Worm (Caenorhabditis elegans) whole organism, L1 larva: ENCODE data around the gene B0546.4.

Source experiments
- C16A3.4 ChIP-seq: fragments of 150-350 bp; optimal IDR thresholded peaks from 2 replicates; lab custom pipeline; 2014; ENCODE audit warnings: missing biosample characterization, missing genetic modification characterization
- C34B4.2 ChIP-seq: sonication (generic microtip); optimal IDR thresholded peaks from 2 replicates; lab custom pipeline; 2017; ENCODE audit warnings: mild to moderate bottlenecking, missing genetic modification characterization, missing compliant biosample characterization
- aha-1 ChIP-seq: fragments of 150-350 bp; optimal IDR thresholded peaks from 2 replicates; lab custom pipeline; 2014; ENCODE audit warnings: missing biosample characterization, missing genetic modification characterization
- blmp-1 ChIP-seq: fragments of 150-350 bp; optimal IDR thresholded peaks from 2 replicates; lab custom pipeline; 2014; ENCODE audit warnings: missing biosample characterization, missing genetic modification characterization
- ceh-8 ChIP-seq: fragments of 200-800 bp; sonication (Bioruptor generic); optimal IDR thresholded peaks from 2 replicates; lab custom pipeline; 2018; ENCODE audit warnings: mild to moderate bottlenecking, missing genetic modification characterization, moderate library complexity, missing compliant biosample characterization
- ceh-82 ChIP-seq, 3 experiments: fragments of 150-350 bp in 1 of 3; sonication (generic microtip) in 2 of 3; optimal IDR thresholded peaks; 2 replicates each; lab custom pipeline; 2014 to 2017; ENCODE audit warnings: missing biosample characterization in 3 of 3, missing genetic modification characterization in 3 of 3
- ceh-90 ChIP-seq: sonication (generic microtip); optimal IDR thresholded peaks from 2 replicates; lab custom pipeline; 2016; ENCODE audit warnings: missing genetic modification characterization, missing compliant biosample characterization
- dpl-1 ChIP-seq, 3 experiments: fragments of 150-350 bp in 2 of 3; sonication (generic microtip) in 1 of 3; optimal IDR thresholded peaks; 2 replicates each; lab custom pipeline; 2014 to 2017; ENCODE audit warnings: missing biosample characterization in 3 of 3, missing genetic modification characterization in 3 of 3, missing genetic modification reagents in 3 of 3
- dsc-1 ChIP-seq: sonication (generic microtip); optimal IDR thresholded peaks from 2 replicates; lab custom pipeline; 2016; ENCODE audit warnings: mild to moderate bottlenecking, missing genetic modification characterization, missing compliant biosample characterization
- efl-1 ChIP-seq, 4 experiments: fragments of 150-350 bp; optimal IDR thresholded peaks in 3 of 4; peaks in 1 of 4; 1 replicate in 1 of 4; 2 replicates in 3 of 4; lab custom pipeline; 2014; ENCODE audit warnings: missing biosample characterization in 2 of 4, missing genetic modification characterization in 2 of 4, missing genetic modification reagents in 2 of 4
- efl-3 ChIP-seq: fragments of 200-800 bp; sonication (Bioruptor generic); optimal IDR thresholded peaks from 2 replicates; lab custom pipeline; 2018; ENCODE audit warnings: mild to moderate bottlenecking, missing genetic modification characterization, missing compliant biosample characterization
- egl-13 ChIP-seq: sonication (generic microtip); optimal IDR thresholded peaks from 2 replicates; lab custom pipeline; 2016; ENCODE audit warnings: missing genotype, missing genetic modification reagents, missing genetic modification characterization, missing compliant biosample characterization
- elt-3 ChIP-seq, 6 experiments: fragments of 150-350 bp in 1 of 6; sonication (generic microtip); optimal IDR thresholded peaks; 2 replicates each; lab custom pipeline; 2017 to 2018; ENCODE audit warnings: missing biosample characterization in 6 of 6, missing genetic modification characterization in 6 of 6, inconsistent platforms in 1 of 6
- fkh-4 ChIP-seq: sonication (generic microtip); optimal IDR thresholded peaks from 2 replicates; lab custom pipeline; 2016; ENCODE audit warnings: missing compliant biosample characterization, missing genetic modification characterization, borderline replicate concordance
- fos-1 ChIP-seq: fragments of 150-350 bp; optimal IDR thresholded peaks from 2 replicates; lab custom pipeline; 2014; ENCODE audit warnings: missing biosample characterization, missing genetic modification characterization
- hlh-17 ChIP-seq: fragments of 200-800 bp; sonication (Bioruptor generic); optimal IDR thresholded peaks from 2 replicates; lab custom pipeline; 2018; ENCODE audit warnings: missing genetic modification characterization, mild to moderate bottlenecking, missing compliant biosample characterization, moderate library complexity, borderline replicate concordance
- hpl-2 ChIP-seq: fragments of 150-350 bp; optimal IDR thresholded peaks from 2 replicates; lab custom pipeline; 2014; ENCODE audit warnings: missing biosample characterization, missing genetic modification reagents, missing genetic modification characterization
- isw-1 ChIP-seq: fragments of 200-800 bp; sonication (Bioruptor generic); IDR thresholded peaks from 2 replicates; pipeline ENCODE4 v1.3.6; 2022; ENCODE audit warnings: missing genetic modification characterization, missing compliant biosample characterization
- lin-13 ChIP-seq: fragments of 150-350 bp; optimal IDR thresholded peaks from 2 replicates; lab custom pipeline; 2014; ENCODE audit warnings: missing biosample characterization, missing genetic modification reagents, missing genetic modification characterization
- lin-35 ChIP-seq, 2 experiments: fragments of 150-350 bp; optimal IDR thresholded peaks; 2 replicates each; lab custom pipeline; 2014; ENCODE audit warnings: missing biosample characterization in 2 of 2, missing genetic modification characterization in 2 of 2, missing genetic modification reagents in 2 of 2
- lin-39 ChIP-seq: fragments of 150-350 bp; optimal IDR thresholded peaks from 2 replicates; lab custom pipeline; 2014; ENCODE audit warnings: missing biosample characterization, missing genetic modification reagents, missing genetic modification characterization
- mab-9 ChIP-seq: fragments of 200-800 bp; sonication (Bioruptor generic); IDR thresholded peaks from 2 replicates; pipeline ENCODE4 v1.3.6; 2022; ENCODE audit warnings: missing genetic modification reagents, missing genetic modification characterization, missing compliant biosample characterization
- mef-2 ChIP-seq: fragments of 150-350 bp; optimal IDR thresholded peaks from 2 replicates; lab custom pipeline; 2014; ENCODE audit warnings: missing biosample characterization, missing genetic modification characterization
- nhr-12 ChIP-seq: sonication (generic microtip); optimal IDR thresholded peaks from 2 replicates; lab custom pipeline; 2017; ENCODE audit warnings: missing biosample characterization, missing genetic modification characterization
- nhr-19 ChIP-seq: fragments of 200-800 bp; sonication (Bioruptor generic); conservative IDR thresholded peaks from 2 replicates; pipeline ENCODE4 v1.3.6; 2022; ENCODE audit warnings: missing genetic modification characterization, missing compliant biosample characterization
- nhr-237 ChIP-seq: fragments of 150-350 bp; optimal IDR thresholded peaks from 2 replicates; lab custom pipeline; 2014; ENCODE audit warnings: missing biosample characterization, missing genetic modification characterization
- nhr-28 ChIP-seq: fragments of 150-350 bp; optimal IDR thresholded peaks from 2 replicates; lab custom pipeline; 2014; ENCODE audit warnings: missing biosample characterization, missing genetic modification characterization
- nhr-47 ChIP-seq: sonication (generic microtip); optimal IDR thresholded peaks from 2 replicates; lab custom pipeline; 2016; ENCODE audit warnings: mild to moderate bottlenecking, missing genetic modification characterization, moderate library complexity, missing compliant biosample characterization
- nhr-76 ChIP-seq: sonication (generic microtip); optimal IDR thresholded peaks from 2 replicates; lab custom pipeline; 2017; ENCODE audit warnings: missing biosample characterization, missing genetic modification characterization
- nhr-77 ChIP-seq: fragments of 150-350 bp; optimal IDR thresholded peaks from 2 replicates; lab custom pipeline; 2014; ENCODE audit warnings: missing biosample characterization, missing genetic modification characterization
- nhr-85 ChIP-seq: sonication (generic microtip); peaks from one replicate; lab custom pipeline; 2016; ENCODE audit warnings: missing genetic modification characterization, inconsistent platforms, missing compliant biosample characterization
- rnt-1 ChIP-seq: sonication (generic microtip); optimal IDR thresholded peaks from 2 replicates; lab custom pipeline; 2016; ENCODE audit warnings: mild to moderate bottlenecking, missing genetic modification characterization, moderate library complexity, missing compliant biosample characterization
- sptf-1 ChIP-seq: fragments of 150-350 bp; optimal IDR thresholded peaks from 2 replicates; lab custom pipeline; 2014; ENCODE audit warnings: missing biosample characterization, missing genetic modification characterization
- sup-37 ChIP-seq: fragments of 200-800 bp; sonication (Bioruptor generic); optimal IDR thresholded peaks from 2 replicates; lab custom pipeline; 2018; ENCODE audit warnings: mild to moderate bottlenecking, missing genetic modification characterization, missing compliant biosample characterization
- unc-130 ChIP-seq: fragments of 150-350 bp; optimal IDR thresholded peaks from 2 replicates; lab custom pipeline; 2017; ENCODE audit warnings: missing biosample characterization, missing genetic modification characterization, inconsistent platforms
- unc-30 ChIP-seq: sonication (generic microtip); optimal IDR thresholded peaks from 2 replicates; lab custom pipeline; 2017; ENCODE audit warnings: missing biosample characterization, missing genetic modification characterization
- unc-62 ChIP-seq: fragments of 150-350 bp; optimal IDR thresholded peaks from 2 replicates; lab custom pipeline; 2014; ENCODE audit warnings: missing biosample characterization, missing genetic modification reagents, missing genetic modification characterization
- zip-4 ChIP-seq: fragments of 200-800 bp; sonication (Bioruptor generic); optimal IDR thresholded peaks from 2 replicates; lab custom pipeline; 2018; ENCODE audit warnings: mild to moderate bottlenecking, missing genetic modification characterization, moderate library complexity, missing compliant biosample characterization
- ztf-11 ChIP-seq, 2 experiments: sonication (generic microtip); optimal IDR thresholded peaks; 2 replicates each; lab custom pipeline; 2016 to 2017; ENCODE audit warnings: missing genetic modification characterization in 2 of 2, missing biosample characterization in 1 of 2, missing compliant biosample characterization in 1 of 2

The B0546.4 gene

DNA sequence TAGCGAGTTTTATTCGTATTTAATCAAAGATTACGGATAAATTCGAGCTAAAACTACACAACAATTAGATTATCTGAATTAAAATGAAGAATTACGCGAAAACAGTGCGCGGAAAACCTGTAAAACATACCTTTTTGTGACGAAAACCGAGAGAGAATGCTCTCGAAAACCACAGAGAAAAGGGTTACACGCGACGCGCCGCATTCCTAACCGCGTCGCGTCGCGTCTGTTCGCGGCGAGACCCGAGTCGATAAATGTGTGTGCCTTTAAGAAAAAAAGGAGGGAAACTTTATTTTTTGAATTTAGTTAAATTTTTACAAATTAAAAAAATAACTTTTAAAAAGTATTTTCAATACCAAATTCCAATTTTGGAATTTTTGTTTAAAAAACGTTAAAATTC lies 45.3 kb downstream of the B0546.4 start, which contains the start of gene hrpa-1 (continued):
- TF ChIP-seq lin-35 (GFP tag; optimal IDR thresholded peaks at IDR 0.05; lab: Kevin White, UChicago) = peak; percentile 96 to 97
- TF ChIP-seq hpl-2 (GFP tag; lab: Kevin White, UChicago) = no peak
- peak; percentile 77 for TF ChIP-seq egl-13
- peak; percentile 86 to 95 (median 87) for TF ChIP-seq ceh-82 (tag; optimal IDR thresholded peaks at IDR 0.05; lab: Kevin White, UChicago)
- TF ChIP-seq isw-1 (GFP tag; lab: Robert Waterston, UW) = peak; percentile 89
- peak; percentile 12 for TF ChIP-seq zip-4 (GFP tag; lab: Kevin White, UChicago)
- peak; percentile 73 for TF ChIP-seq nhr-77 (tag; lab: Kevin White, UChicago)
- peak; percentile 89 for TF ChIP-seq lin-39 (tag; lab: Kevin White, UChicago)
- no peak for TF ChIP-seq hlh-17 (GFP tag; lab: Kevin White, UChicago)
- no peak for TF ChIP-seq unc-62 (GFP tag; lab: Kevin White, UChicago)
- no peak for TF ChIP-seq nhr-12 (tag; lab: Kevin White, UChicago)
- peak in 1 of 2 experiments; percentile 69 for TF ChIP-seq ztf-11 (tag; optimal IDR thresholded peaks at IDR 0.05; lab: Kevin White, UChicago)
- no peak for TF ChIP-seq unc-30
- peak; percentile 13 for TF ChIP-seq aha-1 (tag; lab: Kevin White, UChicago)
- TF ChIP-seq dpl-1 (GFP tag; optimal IDR thresholded peaks at IDR 0.05; lab: Kevin White, UChicago) = peak; percentile 96 to 98 (median 97)
- TF ChIP-seq sptf-1 = no peak
- TF ChIP-seq mef-2 (tag; lab: Kevin White, UChicago) = peak; percentile 23
- TF ChIP-seq C16A3.4 (tag; lab: Kevin White, UChicago) = peak; percentile 88
- peak; percentile 92 for TF ChIP-seq nhr-47 (tag; lab: Kevin White, UChicago)
- TF ChIP-seq C34B4.2 = no peak
- TF ChIP-seq dsc-1 (tag; lab: Kevin White, UChicago) = peak; percentile 83
- TF ChIP-seq efl-3 (GFP tag; lab: Kevin White, UChicago) = no peak
- TF ChIP-seq lin-13 = peak; percentile 85
- peak; percentile 88 for TF ChIP-seq nhr-19 (GFP tag; lab: Robert Waterston, UW)
- peak; percentile 55; the same call in 1 of the 2 replicates for TF ChIP-seq mab-9 (GFP tag; lab: Robert Waterston, UW)
- TF ChIP-seq nhr-28 (tag; lab: Kevin White, UChicago) = no peak
- TF ChIP-seq blmp-1 = peak; percentile 84
- peak; percentile 87 for TF ChIP-seq nhr-85 (tag; lab: Kevin White, UChicago)
- peak; percentile 29 for TF ChIP-seq unc-130
- TF ChIP-seq fos-1 (tag; lab: Kevin White, UChicago) = peak; percentile 76
- TF ChIP-seq elt-3 (tag; optimal IDR thresholded peaks at IDR 0.05; lab: Kevin White, UChicago) = peak in 2 of 6 experiments; percentile 64 to 77
- TF ChIP-seq ceh-90 (tag; lab: Kevin White, UChicago) = peak; percentile 34
- peak; percentile 92 for TF ChIP-seq rnt-1 (tag; lab: Kevin White, UChicago)
- TF ChIP-seq nhr-237 = peak; percentile 40
- no peak for TF ChIP-seq sup-37 (GFP tag; lab: Kevin White, UChicago)
- TF ChIP-seq nhr-76 (tag; lab: Kevin White, UChicago) = no peak

DNA sequence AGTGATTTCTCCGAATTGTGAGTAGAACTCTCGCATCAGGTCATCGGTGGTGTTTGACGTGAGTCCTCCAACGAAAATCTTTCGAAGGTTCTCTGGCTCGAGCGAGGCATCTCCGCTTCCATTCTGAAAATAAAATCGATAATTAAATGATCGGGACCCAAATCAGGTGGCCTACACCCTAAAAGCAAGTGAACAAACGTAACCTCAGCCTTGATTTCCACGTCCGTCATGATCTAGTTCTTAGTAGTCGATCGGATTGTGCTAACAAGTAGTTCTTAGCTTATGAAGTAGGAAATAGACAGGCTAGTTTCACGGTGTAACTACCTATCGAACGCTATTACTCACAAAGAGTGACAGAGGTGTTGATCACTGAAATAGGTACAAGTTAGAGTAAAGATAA lies 45.8 kb downstream of the B0546.4 start:
- TF ChIP-seq lin-13 (no peak), efl-1 (optimal IDR thresholded peaks at IDR 0.05; lab: Kevin White, UChicago) (no peak), efl-1 (GFP tag; optimal IDR thresholded peaks at IDR 0.05 in 1 of 2; lab: Kevin White, UChicago) (peak in 1 of 2 experiments; percentile 81)

DNA sequence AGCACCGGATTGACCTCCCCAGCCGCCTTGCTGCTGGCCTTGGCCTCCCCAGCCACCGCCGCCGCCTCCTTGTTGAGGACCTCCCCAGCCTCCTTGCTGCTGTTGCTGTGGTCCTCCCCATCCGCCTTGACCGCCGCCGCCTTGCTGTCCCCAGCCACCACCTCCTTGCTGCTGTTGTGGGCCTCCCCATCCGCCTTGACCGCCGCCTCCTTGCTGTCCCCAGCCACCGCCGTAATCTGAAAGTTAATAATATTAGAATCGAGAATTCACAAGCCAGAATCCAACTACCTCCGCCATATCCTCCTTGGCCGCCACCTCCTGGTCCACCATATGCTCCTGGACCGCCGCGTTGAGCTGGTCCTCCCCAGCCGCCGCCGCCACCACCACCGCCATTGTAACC lies 46.7 kb downstream of the B0546.4 start:
- no peak for TF ChIP-seq fkh-4 (tag; lab: Kevin White, UChicago)
- TF ChIP-seq ceh-8 (GFP tag; lab: Kevin White, UChicago) = peak; percentile 89
